Fruit fly (Drosophila melanogaster) ovary, adult (tissue): ENCODE data around the gene CG32444.
A peak's percentile ranks its signal among the peaks of the same experiment; 100 is the strongest.

Experiments
- CG17801 ChIP-seq: fragments of 200-800 bp; optimal IDR thresholded peaks from 2 replicates; lab custom pipeline; 2019; ENCODE audit warnings: missing biosample characterization, mild to moderate bottlenecking, missing genetic modification characterization, moderate library complexity; ENCODE audit not compliant: partially characterized antibody

Gene CG32444

dm6 chr3L:21636265-21636993 is at the start of gene CG32444:
Gene CG32444 (plus strand): TSS chr3L:21636947.
- no peak for TF ChIP-seq CG17801 (GFP tag; lab: Kevin White, UChicago)

- TF ChIP-seq CG17801 (GFP tag; lab: Kevin White, UChicago), result no peak
Observed at dm6 chr3L:21591247-21591646, 45.5 kb upstream of the CG32444 start.

dm6 chr3L:21594408-21594807 is 42.3 kb upstream of the CG32444 start:
- no peak for TF ChIP-seq CG17801 (GFP tag; lab: Kevin White, UChicago)

dm6 chr3L:21598337-21598736 is 38.4 kb upstream of the CG32444 start:
- no peak for TF ChIP-seq CG17801 (GFP tag; lab: Kevin White, UChicago)

- TF ChIP-seq CG17801 (GFP tag; lab: Kevin White, UChicago), result no peak
Observed at dm6 chr3L:21602275-21602674, 34.5 kb upstream of the CG32444 start.

- no peak for TF ChIP-seq CG17801 (GFP tag; lab: Kevin White, UChicago)
Observed at dm6 chr3L:21604265-21604664, 32.5 kb upstream of the CG32444 start.

dm6 chr3L:21610535-21610934 is 26.2 kb upstream of the CG32444 start:
- TF ChIP-seq CG17801 (GFP tag; lab: Kevin White, UChicago), result no peak

- TF ChIP-seq CG17801 (GFP tag; lab: Kevin White, UChicago), result no peak
Observed at dm6 chr3L:21617354-21617753, 19.4 kb upstream of the CG32444 start, which contains the start of the genes S1P and CG11307. Gene S1P (minus strand): TSS chr3L:21617376. Gene CG11307 (plus strand): TSS chr3L:21617623.

dm6 chr3L:21625547-21625946 is 11.2 kb upstream of the CG32444 start, which contains the start of the genes CG7166 and Alg11:
Gene CG7166 (minus strand): TSS chr3L:21625647.
Gene Alg11 (plus strand): TSS chr3L:21625806.
- no peak for TF ChIP-seq CG17801 (GFP tag; lab: Kevin White, UChicago)

- TF ChIP-seq CG17801 (GFP tag; lab: Kevin White, UChicago), result no peak
Observed at dm6 chr3L:21626036-21626614, 10.6 kb upstream of the CG32444 start.

- TF ChIP-seq CG17801 (GFP tag; lab: Kevin White, UChicago), result no peak
Observed at dm6 chr3L:21634152-21634689, 2.5 kb upstream of the CG32444 start, which contains the start of gene MED1. Gene MED1 (minus strand): TSS chr3L:21634446.

dm6 chr3L:21635208-21635607 is 1.5 kb upstream of the CG32444 start, which contains the start of gene ORMDL:
Gene ORMDL (plus strand): TSS chr3L:21635305.
- no peak for TF ChIP-seq CG17801 (GFP tag; lab: Kevin White, UChicago)

dm6 chr3L:21639059-21639458 is 2.3 kb downstream of the CG32444 start, which contains the start of gene CG32445:
Gene CG32445 (plus strand): TSS chr3L:21639359.
- TF ChIP-seq CG17801 (GFP tag; lab: Kevin White, UChicago), result no peak

- TF ChIP-seq CG17801 (GFP tag; lab: Kevin White, UChicago), result peak; percentile 54
Observed at dm6 chr3L:21640815-21641214, 4.1 kb downstream of the CG32444 start, which contains the start of gene Atox1. Gene Atox1 (plus strand): TSS chr3L:21640995.

dm6 chr3L:21642908-21643572 is 6.3 kb downstream of the CG32444 start:
- no peak for TF ChIP-seq CG17801 (GFP tag; lab: Kevin White, UChicago)
